Worm (Caenorhabditis elegans) whole organism, young adult: Measurements from ENCODE around the gene C18H7.7.

Source experiments
- B0019.2 ChIP-seq: fragments of 200-800 bp; sonication (Bioruptor generic); conservative IDR thresholded peaks from 2 replicates; pipeline ENCODE4 v1.3.6; 2022; ENCODE audit warnings: missing genetic modification reagents, missing genetic modification characterization, missing compliant biosample characterization
- B0336.3 ChIP-seq: fragments of 200-800 bp; sonication (Bioruptor generic); IDR thresholded peaks from 2 replicates; pipeline ENCODE4 v1.3.6; 2022; ENCODE audit warnings: missing genetic modification characterization, missing compliant biosample characterization
- C06A6.2 ChIP-seq: fragments of 200-800 bp; sonication (Bioruptor generic); conservative IDR thresholded peaks from 2 replicates; pipeline ENCODE4 v1.3.6; 2022; ENCODE audit warnings: missing genetic modification characterization, missing compliant biosample characterization
- F22D6.2 ChIP-seq: sonication (generic microtip); optimal IDR thresholded peaks from 2 replicates; lab custom pipeline; 2016; ENCODE audit warnings: mild to moderate bottlenecking, missing genetic modification characterization, missing compliant biosample characterization
- F39B2.1 ChIP-seq: fragments of 200-800 bp; sonication (Bioruptor generic); IDR thresholded peaks from 2 replicates; pipeline ENCODE4 v1.3.6; 2022; ENCODE audit warnings: missing genetic modification reagents, missing genetic modification characterization, missing compliant biosample characterization
- F52B5.7 ChIP-seq: sonication (generic microtip); optimal IDR thresholded peaks from 2 replicates; lab custom pipeline; 2016; ENCODE audit warnings: mild to moderate bottlenecking, missing genetic modification characterization, missing compliant biosample characterization
- F55B11.4 ChIP-seq: sonication (generic microtip); optimal IDR thresholded peaks from 2 replicates; lab custom pipeline; 2016; ENCODE audit warnings: missing compliant biosample characterization, missing genetic modification characterization, borderline replicate concordance; ENCODE audit not compliant: insufficient read depth
- T26A5.8 ChIP-seq: sonication (generic microtip); optimal IDR thresholded peaks from 2 replicates; lab custom pipeline; 2016; ENCODE audit warnings: missing genetic modification characterization, missing compliant biosample characterization
- Y67H2A.10 ChIP-seq: fragments of 200-800 bp; sonication (Bioruptor generic); conservative IDR thresholded peaks from 2 replicates; pipeline ENCODE4 v1.3.6; 2022; ENCODE audit warnings: missing genetic modification reagents, missing genetic modification characterization, missing compliant biosample characterization
- ZK185.1 ChIP-seq: sonication (generic microtip); optimal IDR thresholded peaks from 2 replicates; lab custom pipeline; 2016; ENCODE audit warnings: mild to moderate bottlenecking, missing genetic modification characterization, missing compliant biosample characterization; ENCODE audit not compliant: poor library complexity, severe bottlenecking
- ama-1 ChIP-seq, 3 experiments: fragments of 150-350 bp in 1 of 3; sonication (generic microtip) in 2 of 3; optimal IDR thresholded peaks; 2 replicates each; lab custom pipeline; 2014 to 2018; ENCODE audit warnings: missing biosample characterization in 2 of 3, missing genetic modification characterization in 2 of 3, missing genetic modification reagents in 2 of 3
- aptf-2 ChIP-seq: fragments of 200-800 bp; sonication (Bioruptor generic); conservative IDR thresholded peaks from 2 replicates; pipeline ENCODE4 v1.3.6; 2022; ENCODE audit warnings: missing genetic modification reagents, missing genetic modification characterization, missing compliant biosample characterization
- atf-7 ChIP-seq: sonication (generic microtip); optimal IDR thresholded peaks from 2 replicates; lab custom pipeline; 2017; ENCODE audit warnings: mild to moderate bottlenecking, missing genetic modification characterization, missing compliant biosample characterization
- athp-1 ChIP-seq: sonication (generic microtip); optimal IDR thresholded peaks from 2 replicates; lab custom pipeline; 2017; ENCODE audit warnings: mild to moderate bottlenecking, missing genetic modification characterization, missing compliant biosample characterization
- bed-1 ChIP-seq: fragments of 200-800 bp; sonication (Bioruptor generic); IDR thresholded peaks from 2 replicates; pipeline ENCODE4 v1.3.6; 2022; ENCODE audit warnings: missing genetic modification reagents, missing genetic modification characterization, missing compliant biosample characterization
- bed-2 ChIP-seq: fragments of 200-800 bp; sonication (Bioruptor generic); IDR thresholded peaks from 2 replicates; pipeline ENCODE4 v1.3.6; 2022; ENCODE audit warnings: missing genetic modification reagents, missing genetic modification characterization, missing compliant biosample characterization
- cebp-1 ChIP-seq, 2 experiments: fragments of 200-800 bp in 1 of 2; sonication (Bioruptor generic) in 1 of 2; sonication (generic microtip) in 1 of 2; IDR thresholded peaks in 1 of 2; optimal IDR thresholded peaks in 1 of 2; 2 replicates each; pipeline versions ENCODE4 v1.3.6 to Lab custom; 2017 to 2022; ENCODE audit warnings: missing compliant biosample characterization in 2 of 2, missing genetic modification characterization in 2 of 2, mild to moderate bottlenecking in 1 of 2, missing genetic modification reagents in 1 of 2, moderate library complexity in 1 of 2
- ceh-100 ChIP-seq: fragments of 200-800 bp; sonication (Bioruptor generic); IDR thresholded peaks from 2 replicates; pipeline ENCODE4 v1.3.6; 2022; ENCODE audit warnings: missing genetic modification reagents, missing genetic modification characterization, missing compliant biosample characterization
- ceh-40 ChIP-seq: fragments of 200-800 bp; sonication (Bioruptor generic); IDR thresholded peaks from 2 replicates; pipeline ENCODE4 v1.3.6; 2022; ENCODE audit warnings: missing genetic modification characterization, missing compliant biosample characterization
- ceh-58 ChIP-seq: fragments of 200-800 bp; sonication (Bioruptor generic); IDR thresholded peaks from 2 replicates; pipeline ENCODE4 v1.3.6; 2022; ENCODE audit warnings: missing genetic modification characterization, missing compliant biosample characterization
- ceh-79 ChIP-seq: sonication (generic microtip); optimal IDR thresholded peaks from 2 replicates; lab custom pipeline; 2017; ENCODE audit warnings: mild to moderate bottlenecking, missing genetic modification characterization, missing compliant biosample characterization
- chd-7 ChIP-seq: sonication (generic microtip); optimal IDR thresholded peaks from 2 replicates; lab custom pipeline; 2016; ENCODE audit warnings: mild to moderate bottlenecking, missing genetic modification characterization, moderate library complexity, missing compliant biosample characterization
- dox-1 ChIP-seq: fragments of 200-800 bp; sonication (Bioruptor generic); IDR thresholded peaks from 2 replicates; pipeline ENCODE4 v1.3.6; 2022; ENCODE audit warnings: missing genetic modification reagents, missing genetic modification characterization, missing compliant biosample characterization
- dpl-1 ChIP-seq: fragments of 150-350 bp; optimal IDR thresholded peaks from 2 replicates; lab custom pipeline; 2014; ENCODE audit warnings: missing biosample characterization, missing genetic modification reagents, missing genetic modification characterization
- egrh-3 ChIP-seq: fragments of 200-800 bp; sonication (Bioruptor generic); IDR thresholded peaks from 2 replicates; pipeline ENCODE4 v1.3.6; 2022; ENCODE audit warnings: missing genetic modification reagents, missing genetic modification characterization, missing compliant biosample characterization
- hmg-1.2 ChIP-seq: fragments of 200-800 bp; sonication (Bioruptor generic); IDR thresholded peaks from 2 replicates; pipeline ENCODE4 v1.3.6; 2022; ENCODE audit warnings: missing genetic modification reagents, missing genetic modification characterization, missing compliant biosample characterization
- hrde-1 ChIP-seq: sonication (generic microtip); optimal IDR thresholded peaks from 2 replicates; lab custom pipeline; 2016; ENCODE audit warnings: missing genetic modification characterization, mild to moderate bottlenecking, missing compliant biosample characterization, moderate library complexity, missing genotype, missing genetic modification reagents, borderline replicate concordance
- hsf-1 ChIP-seq: fragments of 200-800 bp; sonication (Bioruptor generic); IDR thresholded peaks from 2 replicates; pipeline ENCODE4 v1.3.6; 2022; ENCODE audit warnings: missing genetic modification reagents, missing genetic modification characterization, missing compliant biosample characterization
- let-526 ChIP-seq: fragments of 200-800 bp; sonication (Bioruptor generic); IDR thresholded peaks from 2 replicates; pipeline ENCODE4 v1.3.6; 2022; ENCODE audit warnings: missing genetic modification reagents, missing genetic modification characterization, missing compliant biosample characterization
- let-607 ChIP-seq, 2 experiments: fragments of 200-800 bp in 1 of 2; sonication (Bioruptor generic) in 1 of 2; sonication (generic microtip) in 1 of 2; optimal IDR thresholded peaks; 2 replicates each; lab custom pipeline; 2016 to 2018; ENCODE audit warnings: mild to moderate bottlenecking in 2 of 2, missing compliant biosample characterization in 2 of 2, missing genetic modification characterization in 2 of 2, moderate library complexity in 2 of 2, missing genotype in 1 of 2
- lin-35 ChIP-seq, 3 experiments: fragments of 150-350 bp in 2 of 3; sonication (generic microtip) in 1 of 3; optimal IDR thresholded peaks; 2 replicates each; lab custom pipeline; 2014 to 2018; ENCODE audit warnings: missing biosample characterization in 3 of 3, missing genetic modification characterization in 3 of 3, missing genetic modification reagents in 3 of 3
- lin-54 ChIP-seq: fragments of 200-800 bp; sonication (Bioruptor generic); optimal IDR thresholded peaks from 2 replicates; lab custom pipeline; 2018; ENCODE audit warnings: mild to moderate bottlenecking, missing genetic modification characterization, missing compliant biosample characterization
- lsy-27 ChIP-seq: sonication (generic microtip); optimal IDR thresholded peaks from 2 replicates; lab custom pipeline; 2017; ENCODE audit warnings: missing genetic modification characterization, mild to moderate bottlenecking, missing compliant biosample characterization, antibody characterized with exemption, missing genotype, borderline replicate concordance; ENCODE audit not compliant: insufficient read depth
- madf-10 ChIP-seq: sonication (generic microtip); optimal IDR thresholded peaks from 2 replicates; lab custom pipeline; 2016; ENCODE audit warnings: mild to moderate bottlenecking, missing genetic modification characterization, missing compliant biosample characterization
- madf-8 ChIP-seq: fragments of 200-800 bp; sonication (Bioruptor generic); conservative IDR thresholded peaks from 2 replicates; pipeline ENCODE4 v1.3.6; 2022; ENCODE audit warnings: missing genetic modification reagents, missing genetic modification characterization, missing compliant biosample characterization
- mel-28 ChIP-seq: sonication (generic microtip); optimal IDR thresholded peaks from 2 replicates; lab custom pipeline; 2016; ENCODE audit warnings: borderline replicate concordance, mild to moderate bottlenecking, missing genetic modification characterization, missing compliant biosample characterization
- nfyb-1 ChIP-seq: fragments of 200-800 bp; sonication (Bioruptor generic); IDR thresholded peaks from 2 replicates; pipeline ENCODE4 v1.3.6; 2022; ENCODE audit warnings: missing genetic modification reagents, missing genetic modification characterization, missing compliant biosample characterization
- nhr-80 ChIP-seq: sonication (generic microtip); optimal IDR thresholded peaks from 2 replicates; lab custom pipeline; 2016; ENCODE audit warnings: missing genetic modification characterization, missing compliant biosample characterization
- rec-8 ChIP-seq, 2 experiments: sonication (generic microtip); optimal IDR thresholded peaks; 2 replicates each; lab custom pipeline; 2016; ENCODE audit warnings: mild to moderate bottlenecking in 2 of 2, missing genetic modification characterization in 2 of 2, missing genetic modification reagents in 2 of 2, missing genotype in 2 of 2, missing biosample characterization in 1 of 2, missing compliant biosample characterization in 1 of 2, moderate library complexity in 1 of 2
- snpc-1.3 ChIP-seq: sonication (generic microtip); optimal IDR thresholded peaks from 2 replicates; lab custom pipeline; 2017; ENCODE audit warnings: missing genetic modification characterization, mild to moderate bottlenecking, missing compliant biosample characterization, antibody characterized with exemption, moderate library complexity, missing genotype, missing genetic modification reagents; ENCODE audit not compliant: insufficient read depth
- snpc-3.4 ChIP-seq: sonication (generic microtip); optimal IDR thresholded peaks from 2 replicates; lab custom pipeline; 2017; ENCODE audit warnings: missing genetic modification characterization, mild to moderate bottlenecking, missing compliant biosample characterization, antibody characterized with exemption, moderate library complexity, missing genotype, missing genetic modification reagents
- tbp1 ChIP-seq: fragments of 200-800 bp; sonication (Bioruptor generic); optimal IDR thresholded peaks from 2 replicates; lab custom pipeline; 2018; ENCODE audit warnings: mild to moderate bottlenecking, missing genetic modification characterization, missing compliant biosample characterization
- unc-130 ChIP-seq: sonication (generic microtip); optimal IDR thresholded peaks from 2 replicates; lab custom pipeline; 2016; ENCODE audit warnings: missing genetic modification reagents, missing genetic modification characterization, missing compliant biosample characterization
- zfh-2 ChIP-seq: fragments of 200-800 bp; sonication (Bioruptor generic); conservative IDR thresholded peaks from 2 replicates; pipeline ENCODE4 v1.3.6; 2022; ENCODE audit warnings: missing genetic modification reagents, missing genetic modification characterization, missing compliant biosample characterization
- ztf-18 ChIP-seq: sonication (generic microtip); optimal IDR thresholded peaks from 2 replicates; lab custom pipeline; 2016; ENCODE audit warnings: missing genotype, mild to moderate bottlenecking, missing genetic modification characterization, missing compliant biosample characterization
- ztf-25 ChIP-seq: fragments of 200-800 bp; sonication (Bioruptor generic); IDR thresholded peaks from 2 replicates; pipeline ENCODE4 v1.3.6; 2022; ENCODE audit warnings: missing genetic modification reagents, missing genetic modification characterization, missing compliant biosample characterization

C18H7.7 gene

DNA sequence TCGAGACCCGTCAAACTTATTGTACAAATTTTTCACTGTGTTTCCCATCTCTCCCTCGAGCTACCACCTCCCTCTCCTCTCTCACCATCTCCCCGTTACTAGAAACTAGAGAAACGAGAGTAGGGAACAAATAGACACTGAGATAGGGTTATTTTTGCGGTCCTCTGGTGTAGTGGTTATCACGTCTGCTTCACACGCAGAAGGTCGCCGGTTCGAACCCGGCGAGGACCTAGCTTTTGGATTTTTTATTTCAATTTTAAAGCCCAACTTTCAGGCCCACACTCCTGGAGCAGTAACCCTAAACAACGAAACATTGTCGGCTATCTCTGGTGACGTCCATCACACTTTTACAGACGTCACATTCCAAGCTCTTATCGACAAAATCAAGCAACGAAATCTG lies 24.1 kb upstream of the C18H7.7 start (continued):
- TF ChIP-seq aptf-2 (GFP tag; lab: Robert Waterston, UW) = peak; percentile 20; the same call in 1 of the 2 replicates
- TF ChIP-seq ama-1 (optimal IDR thresholded peaks at IDR 0.05; lab: Kevin White, UChicago) = no peak
- TF ChIP-seq ama-1 (GFP tag; optimal IDR thresholded peaks at IDR 0.05; lab: Kevin White, UChicago) = peak; percentile 17 to 64
- no peak for TF ChIP-seq F39B2.1
- TF ChIP-seq atf-7 (tag; lab: Kevin White, UChicago) = peak; percentile 9
- TF ChIP-seq madf-10 (tag; lab: Kevin White, UChicago) = peak; percentile 44
- TF ChIP-seq hrde-1 (tag; lab: Kevin White, UChicago) = no peak
- no peak for TF ChIP-seq F55B11.4
- TF ChIP-seq B0336.3 (GFP tag; lab: Robert Waterston, UW) = no peak
- 0 out of 2 replicates have a peak, but pooled peaks have one; percentile 17 for TF ChIP-seq let-526 (GFP tag; lab: Robert Waterston, UW)
- TF ChIP-seq athp-1 (tag; lab: Kevin White, UChicago) = no peak
- peak; percentile 75 for TF ChIP-seq dox-1 (GFP tag; lab: Robert Waterston, UW)
- TF ChIP-seq lin-35 (GFP tag; optimal IDR thresholded peaks at IDR 0.05; lab: Kevin White, UChicago) = peak in 1 of 3 experiments; percentile 65
- TF ChIP-seq snpc-1.3 = peak; percentile 32
- peak; percentile 76; the same call in 1 of the 2 replicates for TF ChIP-seq nfyb-1
- no peak for TF ChIP-seq ZK185.1 (tag; lab: Kevin White, UChicago)
- no peak for TF ChIP-seq dpl-1 (GFP tag; lab: Kevin White, UChicago)
- peak; percentile 42 for TF ChIP-seq chd-7 (tag; lab: Kevin White, UChicago)
- peak; percentile 58 for TF ChIP-seq lin-54 (GFP tag; lab: Kevin White, UChicago)
- no peak for TF ChIP-seq egrh-3 (GFP tag; lab: Robert Waterston, UW)
- TF ChIP-seq unc-130 (GFP tag; lab: Kevin White, UChicago) = peak; percentile 33
- TF ChIP-seq lsy-27 (tag; lab: Kevin White, UChicago) = no peak
- TF ChIP-seq let-607 (tag; optimal IDR thresholded peaks at IDR 0.05; lab: Kevin White, UChicago) = peak; percentile 12 to 16
- TF ChIP-seq ceh-58 (GFP tag; lab: Robert Waterston, UW) = no peak
- peak; percentile 70 for TF ChIP-seq hmg-1.2 (GFP tag; lab: Robert Waterston, UW)
- TF ChIP-seq F52B5.7 (tag; lab: Kevin White, UChicago) = peak; percentile 38
- TF ChIP-seq bed-1 (GFP tag; lab: Robert Waterston, UW) = no peak
- TF ChIP-seq T26A5.8 = peak; percentile 12
- no peak for TF ChIP-seq mel-28 (tag; lab: Kevin White, UChicago)
- no peak for TF ChIP-seq F22D6.2 (tag; lab: Kevin White, UChicago)
- TF ChIP-seq ceh-79 (tag; lab: Kevin White, UChicago) = no peak
- peak; percentile 30 to 47 for TF ChIP-seq rec-8 (tag; optimal IDR thresholded peaks at IDR 0.05; lab: Kevin White, UChicago)
- no peak for TF ChIP-seq Y67H2A.10 (GFP tag; lab: Robert Waterston, UW)
- peak; percentile 83; the same call in 1 of the 2 replicates for TF ChIP-seq ceh-40 (GFP tag; lab: Robert Waterston, UW)
- no peak for TF ChIP-seq bed-2 (GFP tag; lab: Robert Waterston, UW)
- peak; percentile 73 for TF ChIP-seq snpc-3.4
- TF ChIP-seq tbp1 = peak; percentile 94
- TF ChIP-seq ceh-100 (GFP tag; lab: Robert Waterston, UW) = 0 out of 2 replicates have a peak, but pooled peaks have one; percentile 26
- 0 out of 2 replicates have a peak, but pooled peaks have one; percentile 11 for TF ChIP-seq C06A6.2 (GFP tag; lab: Robert Waterston, UW)
- peak; percentile 39 for TF ChIP-seq ztf-18
- peak; percentile 68; the same call in 1 of the 2 replicates for TF ChIP-seq ztf-25 (GFP tag; lab: Robert Waterston, UW)
- TF ChIP-seq B0019.2 (GFP tag; lab: Robert Waterston, UW) = peak; percentile 55; the same call in 1 of the 2 replicates
- no peak for TF ChIP-seq zfh-2
- no peak for TF ChIP-seq hsf-1 (GFP tag; lab: Robert Waterston, UW)
- no peak for TF ChIP-seq nhr-80 (tag; lab: Kevin White, UChicago)
- TF ChIP-seq madf-8 (GFP tag; lab: Robert Waterston, UW) = no peak
- no peak for TF ChIP-seq cebp-1 (GFP tag; IDR thresholded peaks at IDR 0.05; lab: Robert Waterston, UW)
- TF ChIP-seq cebp-1 (tag; optimal IDR thresholded peaks at IDR 0.05; lab: Kevin White, UChicago) = no peak
